Worm (Caenorhabditis elegans): ENCODE data around the gene srj-26.

ce11 chrV:18394203-18394602 lies 26.7 kb upstream of the srj-26 start, which contains the start of gene Y51A2B.6:
- TF ChIP-seq flh-1 (GFP tag; optimal IDR thresholded peaks at IDR 0.05) = no peak
- no peak for TF ChIP-seq nhr-237 (tag; optimal IDR thresholded peaks at IDR 0.05)
- TF ChIP-seq pha-4 (tag; optimal IDR thresholded peaks at IDR 0.05) = no peak
- TF ChIP-seq mls-2 (tag; optimal IDR thresholded peaks at IDR 0.05) = no peak
- TF ChIP-seq nhr-28 (tag; optimal IDR thresholded peaks at IDR 0.05) = no peak
- TF ChIP-seq unc-39 (tag; optimal IDR thresholded peaks at IDR 0.05) = no peak
- TF ChIP-seq ztf-11 (tag; optimal IDR thresholded peaks at IDR 0.05) = no peak
- no peak for TF ChIP-seq elt-3 (tag; optimal IDR thresholded peaks at IDR 0.05)
- TF ChIP-seq mab-5 (tag; optimal IDR thresholded peaks at IDR 0.05) = no peak
- TF ChIP-seq ces-1 (GFP tag; optimal IDR thresholded peaks at IDR 0.05) = no peak
